Worm (Caenorhabditis elegans) whole organism, late embryonic: ENCODE data around the gene Y32H12A.8.

Experiments used
- C08G9.2 ChIP-seq: sonication (generic microtip); optimal IDR thresholded peaks from 2 replicates; lab custom pipeline; 2016; ENCODE audit warnings: mild to moderate bottlenecking, missing genetic modification characterization, moderate library complexity, missing compliant biosample characterization
- C38D4.7 ChIP-seq: fragments of 200-800 bp; sonication (Bioruptor generic); optimal IDR thresholded peaks from 2 replicates; lab custom pipeline; 2018; ENCODE audit warnings: mild to moderate bottlenecking, missing genetic modification characterization, moderate library complexity, missing compliant biosample characterization
- F13H6.1 ChIP-seq: sonication (generic microtip); optimal IDR thresholded peaks from 2 replicates; lab custom pipeline; 2016; ENCODE audit warnings: missing genetic modification characterization, missing compliant biosample characterization
- K09A11.1 ChIP-seq: sonication (generic microtip); optimal IDR thresholded peaks from 2 replicates; lab custom pipeline; 2017; ENCODE audit warnings: antibody characterized with exemption, mild to moderate bottlenecking, missing genetic modification characterization, missing compliant biosample characterization; ENCODE audit not compliant: insufficient read depth
- ahr-1 ChIP-seq: sonication (generic microtip); optimal IDR thresholded peaks from 2 replicates; lab custom pipeline; 2016; ENCODE audit warnings: missing genetic modification characterization, missing compliant biosample characterization
- ceh-14 ChIP-seq: sonication (generic microtip); optimal IDR thresholded peaks from 2 replicates; lab custom pipeline; 2016; ENCODE audit warnings: missing genotype, missing genetic modification characterization, missing compliant biosample characterization
- ceh-2 ChIP-seq: sonication (generic microtip); optimal IDR thresholded peaks from 2 replicates; lab custom pipeline; 2016; ENCODE audit warnings: missing genotype, missing genetic modification characterization, missing compliant biosample characterization
- ceh-24 ChIP-seq: sonication (generic microtip); optimal IDR thresholded peaks from 2 replicates; lab custom pipeline; 2016; ENCODE audit warnings: mild to moderate bottlenecking, missing genetic modification characterization, missing compliant biosample characterization
- ceh-9 ChIP-seq: sonication (generic microtip); optimal IDR thresholded peaks from 2 replicates; lab custom pipeline; 2016; ENCODE audit warnings: mild to moderate bottlenecking, missing genetic modification characterization, inconsistent platforms, missing compliant biosample characterization
- che-1 ChIP-seq: sonication (generic microtip); optimal IDR thresholded peaks from 2 replicates; lab custom pipeline; 2016; ENCODE audit warnings: mild to moderate bottlenecking, missing genetic modification characterization, missing compliant biosample characterization
- dve-1 ChIP-seq: sonication (generic microtip); optimal IDR thresholded peaks from 2 replicates; lab custom pipeline; 2017; ENCODE audit warnings: antibody characterized with exemption, mild to moderate bottlenecking, missing genetic modification characterization, missing compliant biosample characterization
- elt-2 ChIP-seq: sonication (generic microtip); optimal IDR thresholded peaks from 2 replicates; lab custom pipeline; 2016; ENCODE audit warnings: missing genetic modification reagents, missing genetic modification characterization, missing compliant biosample characterization
- eyg-1 ChIP-seq: sonication (generic microtip); optimal IDR thresholded peaks from 2 replicates; lab custom pipeline; 2016; ENCODE audit warnings: missing genotype, missing genetic modification characterization, missing compliant biosample characterization
- fkh-6 ChIP-seq: sonication (generic microtip); optimal IDR thresholded peaks from 2 replicates; lab custom pipeline; 2016; ENCODE audit warnings: missing genetic modification characterization, missing compliant biosample characterization
- hlh-13 ChIP-seq: fragments of 200-800 bp; sonication (Bioruptor generic); optimal IDR thresholded peaks from 2 replicates; lab custom pipeline; 2018; ENCODE audit warnings: mild to moderate bottlenecking, missing genetic modification characterization, missing compliant biosample characterization
- hlh-15 ChIP-seq: sonication (generic microtip); optimal IDR thresholded peaks from 2 replicates; lab custom pipeline; 2016; ENCODE audit warnings: missing genetic modification characterization, missing compliant biosample characterization
- hlh-30 ChIP-seq: sonication (generic microtip); optimal IDR thresholded peaks from 2 replicates; lab custom pipeline; 2017; ENCODE audit warnings: antibody characterized with exemption, missing genetic modification characterization, missing compliant biosample characterization; ENCODE audit not compliant: insufficient read depth
- hlh-6 ChIP-seq: sonication (generic microtip); optimal IDR thresholded peaks from 2 replicates; lab custom pipeline; 2016; ENCODE audit warnings: missing genotype, missing genetic modification characterization, missing compliant biosample characterization
- hlh-8 ChIP-seq: sonication (generic microtip); optimal IDR thresholded peaks from 2 replicates; lab custom pipeline; 2016; ENCODE audit warnings: missing genotype, missing genetic modification characterization, missing compliant biosample characterization
- nfya-1 ChIP-seq: sonication (generic microtip); optimal IDR thresholded peaks from 2 replicates; lab custom pipeline; 2017; ENCODE audit warnings: missing genetic modification characterization, mild to moderate bottlenecking, missing compliant biosample characterization, antibody characterized with exemption, moderate library complexity
- nhr-11 ChIP-seq: fragments of 150-350 bp; optimal IDR thresholded peaks from 2 replicates; lab custom pipeline; 2014; ENCODE audit warnings: missing biosample characterization, missing genetic modification characterization
- odd-2 ChIP-seq: sonication (generic microtip); optimal IDR thresholded peaks from 2 replicates; lab custom pipeline; 2017; ENCODE audit warnings: antibody characterized with exemption, mild to moderate bottlenecking, missing genetic modification characterization, missing compliant biosample characterization
- pag-3 ChIP-seq: sonication (generic microtip); optimal IDR thresholded peaks from 2 replicates; lab custom pipeline; 2016; ENCODE audit warnings: missing compliant biosample characterization, missing genetic modification characterization, borderline replicate concordance
- rnt-1 ChIP-seq: sonication (generic microtip); optimal IDR thresholded peaks from 2 replicates; lab custom pipeline; 2016; ENCODE audit warnings: missing genetic modification characterization, missing compliant biosample characterization
- sdc-2 ChIP-seq: sonication (generic microtip); optimal IDR thresholded peaks from 2 replicates; lab custom pipeline; 2016; ENCODE audit warnings: missing genotype, missing genetic modification characterization, missing compliant biosample characterization
- sox-2 ChIP-seq: fragments of 200-800 bp; sonication (Bioruptor generic); IDR thresholded peaks from 2 replicates; pipeline ENCODE4 v1.3.6; 2022; ENCODE audit warnings: missing genetic modification reagents, missing genetic modification characterization, missing compliant biosample characterization
- sox-4 ChIP-seq: sonication (generic microtip); optimal IDR thresholded peaks from 2 replicates; lab custom pipeline; 2017; ENCODE audit warnings: mild to moderate bottlenecking, missing genetic modification characterization, inconsistent platforms, missing compliant biosample characterization
- tbx-2 ChIP-seq: sonication (generic microtip); optimal IDR thresholded peaks from 2 replicates; lab custom pipeline; 2016; ENCODE audit warnings: missing genetic modification characterization, missing compliant biosample characterization
- tbx-7 ChIP-seq: sonication (generic microtip); optimal IDR thresholded peaks from 2 replicates; lab custom pipeline; 2016; ENCODE audit warnings: missing genotype, missing genetic modification characterization, missing compliant biosample characterization
- unc-55 ChIP-seq: sonication (generic microtip); optimal IDR thresholded peaks from 2 replicates; lab custom pipeline; 2017; ENCODE audit warnings: missing biosample characterization, missing genetic modification reagents, missing genetic modification characterization
- unc-86 ChIP-seq: sonication (generic microtip); optimal IDR thresholded peaks from 2 replicates; lab custom pipeline; 2016; ENCODE audit warnings: missing genetic modification characterization, missing compliant biosample characterization
- zip-5 ChIP-seq: sonication (generic microtip); optimal IDR thresholded peaks from 2 replicates; lab custom pipeline; 2016; ENCODE audit warnings: missing genetic modification characterization, missing compliant biosample characterization
- ztf-16 ChIP-seq: sonication (generic microtip); optimal IDR thresholded peaks from 2 replicates; lab custom pipeline; 2017; ENCODE audit warnings: missing genetic modification characterization, missing compliant biosample characterization

Gene Y32H12A.8

ce11 chrIII:5420276-5420675, 14.4 kb upstream of the Y32H12A.8 start:
- TF ChIP-seq hlh-6 (no peak), sox-2 (GFP tag; lab: Robert Waterston, UW) (no peak), hlh-8 (no peak), sox-4 (tag; lab: Kevin White, UChicago) (no peak), tbx-7 (tag; lab: Kevin White, UChicago) (no peak), rnt-1 (tag; lab: Kevin White, UChicago) (no peak), ceh-14 (tag; lab: Kevin White, UChicago) (no peak), nhr-11 (no peak), unc-86 (tag; lab: Kevin White, UChicago) (no peak), nfya-1 (tag; lab: Kevin White, UChicago) (no peak), ceh-9 (tag; lab: Kevin White, UChicago) (no peak), sdc-2 (no peak), elt-2 (tag; lab: Kevin White, UChicago) (no peak)

- no peak for TF ChIP-seq nfya-1 (tag; lab: Kevin White, UChicago)
- TF ChIP-seq unc-55 = no peak
- no peak for TF ChIP-seq ahr-1 (tag; lab: Kevin White, UChicago)
- TF ChIP-seq, all 69 proteins: peak for 0
These were observed 13.7 kb upstream of the Y32H12A.8 start for ce11 chrIII:5419527-5419926.

ce11 chrIII:5417921-5418320, 12.1 kb upstream of the Y32H12A.8 start:
- no peak for TF ChIP-seq pag-3 (tag; lab: Kevin White, UChicago)
- TF ChIP-seq hlh-30 (tag; lab: Kevin White, UChicago) = no peak
- TF ChIP-seq eyg-1 (tag; lab: Kevin White, UChicago) = no peak
- TF ChIP-seq zip-5 = no peak
- TF ChIP-seq unc-55 = no peak
- TF ChIP-seq hlh-13 = no peak
- TF ChIP-seq C38D4.7 (GFP tag; lab: Kevin White, UChicago) = no peak
- TF ChIP-seq ceh-2 (tag; lab: Kevin White, UChicago) = no peak
- TF ChIP-seq K09A11.1 (tag; lab: Kevin White, UChicago) = no peak
- TF ChIP-seq tbx-2 (tag; lab: Kevin White, UChicago) = no peak
- TF ChIP-seq fkh-6 = no peak
- TF ChIP-seq tbx-7 (tag; lab: Kevin White, UChicago) = no peak
- TF ChIP-seq ceh-9 (tag; lab: Kevin White, UChicago) = no peak
- TF ChIP-seq ahr-1 (tag; lab: Kevin White, UChicago) = no peak

- TF ChIP-seq ahr-1 (tag; lab: Kevin White, UChicago) (no peak), odd-2 (tag; lab: Kevin White, UChicago) (no peak), C08G9.2 (tag; lab: Kevin White, UChicago) (no peak), che-1 (no peak), dve-1 (no peak)
These were observed 7.8 kb upstream of the Y32H12A.8 start, which contains the start of gene grl-22 for ce11 chrIII:5413680-5414079. grl-22 (minus strand) TSS chrIII:5414011.

ce11 chrIII:5407588-5407987, 1.8 kb upstream of the Y32H12A.8 start, which contains the start of gene W03A5.1:
W03A5.1 (plus strand) TSS chrIII:5407888.
- TF ChIP-seq F13H6.1 (tag; lab: Kevin White, UChicago) = no peak

- no peak for TF ChIP-seq hlh-15 (tag; lab: Kevin White, UChicago)
- no peak for TF ChIP-seq ceh-24 (tag; lab: Kevin White, UChicago)
- TF ChIP-seq ztf-16 (tag; lab: Kevin White, UChicago) = no peak
- no peak for TF ChIP-seq ceh-14 (tag; lab: Kevin White, UChicago)
These were observed 1.2 kb upstream of the Y32H12A.8 start for ce11 chrIII:5407060-5407459.
